Fruit fly (Drosophila melanogaster): ENCODE results near the gene CG2681.

Gene CG2681

dm6 chrX:2703693-2704092 is 4.8 kb upstream of the CG2681 start, which contains the start of gene Ugalt (continued):
- peak; percentile 100 for TF ChIP-seq CG8119 (GFP tag; IDR thresholded peaks at IDR 0.05)
- peak; percentile 100 for TF ChIP-seq CG8319 (GFP tag; optimal IDR thresholded peaks at IDR 0.05)
- peak; percentile 100 for TF ChIP-seq CG7368 (GFP tag; optimal IDR thresholded peaks at IDR 0.05)
- peak; percentile 100 for TF ChIP-seq acj6 (GFP tag; optimal IDR thresholded peaks at IDR 0.05)
- TF ChIP-seq fd59A (GFP tag; optimal IDR thresholded peaks at IDR 0.05): peak; percentile 100
- peak; percentile 100 for TF ChIP-seq CG6163 (GFP tag; IDR thresholded peaks at IDR 0.05)
- peak; percentile 100 for TF ChIP-seq CG31627 (GFP tag; optimal IDR thresholded peaks at IDR 0.05)
- peak; percentile 100 for TF ChIP-seq CG6792 (GFP tag; optimal IDR thresholded peaks at IDR 0.05)
- peak; percentile 100 for TF ChIP-seq Eip93F (GFP tag; optimal IDR thresholded peaks at IDR 0.05)
- TF ChIP-seq vri (GFP tag; optimal IDR thresholded peaks at IDR 0.05): peak; percentile 100
- peak; percentile 100 for TF ChIP-seq CG11762 (GFP tag; optimal IDR thresholded peaks at IDR 0.05; ENCODE audit: insufficient read depth)
- peak; percentile 100 for TF ChIP-seq OdsH (GFP tag; optimal IDR thresholded peaks at IDR 0.05)
- TF ChIP-seq Sox15 (GFP tag; optimal IDR thresholded peaks at IDR 0.05): peak; percentile 100
- peak; percentile 100 for TF ChIP-seq Sox14 (GFP tag; optimal IDR thresholded peaks at IDR 0.05)
- TF ChIP-seq CG16779 (tag; optimal IDR thresholded peaks at IDR 0.05): peak; percentile 100
- TF ChIP-seq achi (GFP tag; optimal IDR thresholded peaks at IDR 0.05): peak; percentile 100
- TF ChIP-seq CG6808 (GFP tag; optimal IDR thresholded peaks at IDR 0.05): peak; percentile 100

- TF ChIP-seq achi (GFP tag; optimal IDR thresholded peaks at IDR 0.05) (no peak), CG31627 (GFP tag; optimal IDR thresholded peaks at IDR 0.05) (peak; percentile 1)
Observed at dm6 chrX:2704134-2704773, 4.2 kb upstream of the CG2681 start, which contains the start of gene eIF2Bbeta. Gene eIF2Bbeta, plus strand, starts transcription at chrX:2704571.

- TF ChIP-seq CG34406 (GFP tag; optimal IDR thresholded peaks at IDR 0.05): no peak
- peak; percentile 39 for TF ChIP-seq fkh (GFP tag; optimal IDR thresholded peaks at IDR 0.05)
- peak; percentile 9 for TF ChIP-seq achi (GFP tag; optimal IDR thresholded peaks at IDR 0.05)
- no peak for TF ChIP-seq Lpt (GFP tag; optimal IDR thresholded peaks at IDR 0.05)
Observed at dm6 chrX:2707377-2708090, 950 bp upstream of the CG2681 start, which contains the start of gene CG2680. Gene CG2680, minus strand, starts transcription at chrX:2707427.

- TF ChIP-seq Eip78C (GFP tag): peak; percentile 21
- no peak for TF ChIP-seq Sox14 (GFP tag; optimal IDR thresholded peaks at IDR 0.05)
- TF ChIP-seq esn (GFP tag; optimal IDR thresholded peaks at IDR 0.05): peak; percentile 15
Observed at dm6 chrX:2713776-2714175, 5.3 kb downstream of the CG2681 start, which contains the start of the genes CG2685 and CG2694. Gene CG2685, minus strand, starts transcription at chrX:2713960. Gene CG2694, plus strand, starts transcription at chrX:2714079.

dm6 chrX:2714730-2715129 is 6.2 kb downstream of the CG2681 start:
- TF ChIP-seq vri (GFP tag; optimal IDR thresholded peaks at IDR 0.05) (no peak), CG6276 (GFP tag; optimal IDR thresholded peaks at IDR 0.05) (no peak), CG34406 (GFP tag; optimal IDR thresholded peaks at IDR 0.05) (no peak), fd59A (GFP tag; optimal IDR thresholded peaks at IDR 0.05) (no peak), CG7368 (GFP tag; optimal IDR thresholded peaks at IDR 0.05) (no peak), Sox14 (GFP tag; optimal IDR thresholded peaks at IDR 0.05) (no peak), svp (GFP tag) (no peak), CG4318 (GFP tag; optimal IDR thresholded peaks at IDR 0.05) (no peak)

- peak; percentile 26 for TF ChIP-seq esn (GFP tag; optimal IDR thresholded peaks at IDR 0.05)
- TF ChIP-seq CG11294 (GFP tag; IDR thresholded peaks at IDR 0.05): no peak
- TF ChIP-seq CG6276 (GFP tag; optimal IDR thresholded peaks at IDR 0.05): no peak
Observed at dm6 chrX:2720122-2720521, 11.6 kb downstream of the CG2681 start, which contains the start of gene CG2701. Gene CG2701, minus strand, starts transcription at chrX:2720327.

- TF ChIP-seq fd59A (GFP tag; optimal IDR thresholded peaks at IDR 0.05) (no peak), Eip78C (GFP tag) (no peak), salr (GFP tag; optimal IDR thresholded peaks at IDR 0.05) (no peak), CG6854 (GFP tag; optimal IDR thresholded peaks at IDR 0.05) (no peak), CG7368 (GFP tag; optimal IDR thresholded peaks at IDR 0.05) (no peak), OdsH (GFP tag; optimal IDR thresholded peaks at IDR 0.05) (no peak), fd85E (GFP tag; optimal IDR thresholded peaks at IDR 0.05) (no peak), dac (GFP tag; optimal IDR thresholded peaks at IDR 0.05) (no peak), dsx (GFP tag; optimal IDR thresholded peaks at IDR 0.05; ENCODE audit: poor library complexity, severe bottlenecking) (no peak), pdm3 (GFP tag; optimal IDR thresholded peaks at IDR 0.05) (no peak), CG8632 (GFP tag; optimal IDR thresholded peaks at IDR 0.05) (no peak), Eip93F (GFP tag; optimal IDR thresholded peaks at IDR 0.05) (no peak)
Observed at dm6 chrX:2726420-2726819, 17.9 kb downstream of the CG2681 start, which contains the start of gene vilya. Gene vilya, plus strand, starts transcription at chrX:2726678.

Measured in whole organism, prepupa.